Fruit fly (Drosophila melanogaster): Measurements from ENCODE around the gene CG9121.

CG9121 gene

DNA sequence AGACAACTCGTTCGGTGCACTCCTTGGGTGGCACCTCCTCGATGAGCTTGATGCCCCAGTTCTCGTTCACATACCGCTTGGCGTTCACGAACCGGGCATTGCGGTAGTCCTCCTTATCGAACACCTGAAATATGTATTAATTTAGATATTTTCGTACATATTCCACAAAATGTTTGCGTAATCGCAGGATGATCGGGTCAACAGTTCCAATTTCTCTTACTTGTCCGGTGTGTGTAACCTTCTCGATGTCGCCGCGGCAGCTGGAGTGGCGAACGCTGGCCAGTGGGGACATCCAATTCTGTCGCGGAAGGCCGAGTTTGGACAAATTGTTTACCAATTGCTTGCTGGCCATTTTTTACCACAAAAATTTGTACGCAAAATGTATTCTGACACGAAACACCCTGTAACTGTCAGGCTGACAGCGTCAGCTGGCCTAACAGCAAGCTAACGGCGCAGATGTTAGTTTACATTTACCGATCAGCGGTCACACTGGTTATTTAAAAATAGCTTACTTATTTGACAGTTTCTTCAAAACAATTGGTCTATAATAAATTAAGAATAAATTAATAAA lies 49.0 kb upstream of the CG9121 start, which contains the start of gene ND-13A (continued):
- TF ChIP-seq CG15011 (GFP tag; optimal IDR thresholded peaks at IDR 0.05) (no peak), CG11085 (GFP tag; IDR thresholded peaks at IDR 0.05) (no peak), lbe (GFP tag; optimal IDR thresholded peaks at IDR 0.05) (no peak), Poxn (GFP tag; IDR thresholded peaks at IDR 0.05) (no peak), jing (GFP tag; optimal IDR thresholded peaks at IDR 0.05) (no peak), CG8478 (optimal IDR thresholded peaks at IDR 0.05) (no peak), ab (GFP tag; optimal IDR thresholded peaks at IDR 0.05) (no peak), Dek (tag; optimal IDR thresholded peaks at IDR 0.05) (no peak), Mes4 (GFP tag; optimal IDR thresholded peaks at IDR 0.05) (no peak), chn (GFP tag; optimal IDR thresholded peaks at IDR 0.05) (no peak), CG17328 (GFP tag; IDR thresholded peaks at IDR 0.05) (no peak), Camta (GFP tag; optimal IDR thresholded peaks at IDR 0.05) (no peak), Bdp1 (GFP tag; optimal IDR thresholded peaks at IDR 0.05) (no peak), nau (GFP tag; optimal IDR thresholded peaks at IDR 0.05) (no peak), Hey (tag; optimal IDR thresholded peaks at IDR 0.05) (no peak), CG5953 (GFP tag; IDR thresholded peaks at IDR 0.05) (no peak), Nf-YC (tag; optimal IDR thresholded peaks at IDR 0.05) (no peak), wdn (GFP tag; IDR thresholded peaks at IDR 0.05) (no peak), insv (GFP tag; optimal IDR thresholded peaks at IDR 0.05) (no peak), Usf (GFP tag; optimal IDR thresholded peaks at IDR 0.05) (no peak), CG7839 (tag; optimal IDR thresholded peaks at IDR 0.05) (no peak), sima (GFP tag; optimal IDR thresholded peaks at IDR 0.05) (no peak), jumu (GFP tag; optimal IDR thresholded peaks at IDR 0.05) (no peak), Doc3 (GFP tag; IDR thresholded peaks at IDR 0.05; ENCODE audit: partially characterized antibody) (peak; percentile 30; the same call in 1 of the 3 replicates), CHES-1-like (GFP tag; optimal IDR thresholded peaks at IDR 0.05) (no peak), pzg (GFP tag; optimal IDR thresholded peaks at IDR 0.05) (peak; percentile 67), Dip2 (GFP tag; IDR thresholded peaks at IDR 0.05) (no peak), yki (optimal IDR thresholded peaks at IDR 0.05) (no peak), CG16815 (GFP tag; optimal IDR thresholded peaks at IDR 0.05) (no peak), p53 (GFP tag; optimal IDR thresholded peaks at IDR 0.05) (no peak), CG17829 (tag; optimal IDR thresholded peaks at IDR 0.05) (no peak), danr (GFP tag; IDR thresholded peaks at IDR 0.05) (no peak), Mrtf (GFP tag; IDR thresholded peaks at IDR 0.05) (no peak), CG32772 (GFP tag; IDR thresholded peaks at IDR 0.05) (no peak), CG9727 (GFP tag; optimal IDR thresholded peaks at IDR 0.05) (no peak), phol (tag; optimal IDR thresholded peaks at IDR 0.05) (peak; percentile 14), gro (GFP tag; optimal IDR thresholded peaks at IDR 0.05) (no peak), HmgZ (tag; optimal IDR thresholded peaks at IDR 0.05) (no peak), Ssrp (tag; optimal IDR thresholded peaks at IDR 0.05) (no peak), CG1024 (GFP tag; IDR thresholded peaks at IDR 0.05) (no peak), crp (GFP tag; optimal IDR thresholded peaks at IDR 0.05) (peak; percentile 36 to 92), unpg (GFP tag; optimal IDR thresholded peaks at IDR 0.05) (no peak), sug (tag; optimal IDR thresholded peaks at IDR 0.05) (no peak), eyg (GFP tag; optimal IDR thresholded peaks at IDR 0.05) (no peak), dimm (GFP tag; IDR thresholded peaks at IDR 0.05) (no peak), stc (GFP tag; IDR thresholded peaks at IDR 0.05) (peak; percentile 9; the same call in 1 of the 2 replicates), Drgx (GFP tag; IDR thresholded peaks at IDR 0.05) (no peak), emc (GFP tag; optimal IDR thresholded peaks at IDR 0.05) (no peak), hkb (optimal IDR thresholded peaks at IDR 0.05) (no peak), hkb (GFP tag; IDR thresholded peaks at IDR 0.05) (no peak; the same call in 1 of the 2 replicates), maf-S (GFP tag; optimal IDR thresholded peaks at IDR 0.05) (no peak), zen (tag; optimal IDR thresholded peaks at IDR 0.05) (no peak), CG18764 (GFP tag; optimal IDR thresholded peaks at IDR 0.05) (no peak)

Data from whole organism, embryonic.